Fruit fly (Drosophila melanogaster) whole organism, embryonic: ENCODE data around the gene CG7120.

Experiments
- Abd-B ChIP-seq: fragments of 200-800 bp; sonication (Bioruptor generic); optimal IDR thresholded peaks from 2 replicates; lab custom pipeline; 2018; ENCODE audit warnings: missing biosample characterization, mild to moderate bottlenecking, missing genetic modification characterization, moderate library complexity
- B-H2 ChIP-seq: fragments of 200-800 bp; sonication (Bioruptor generic); optimal IDR thresholded peaks from 2 replicates; lab custom pipeline; 2018; ENCODE audit warnings: missing biosample characterization, mild to moderate bottlenecking, missing genetic modification characterization
- CG1024 ChIP-seq: fragments of 200-800 bp; sonication (Bioruptor generic); IDR thresholded peaks from 2 replicates; pipeline ENCODE4 v1.3.6; 2022; ENCODE audit warnings: missing biosample characterization, missing genetic modification characterization
- CG10321 ChIP-seq: fragments of 200-800 bp; sonication (Bioruptor generic); IDR thresholded peaks from 2 replicates; pipeline ENCODE4 v1.3.6; 2022; ENCODE audit warnings: missing biosample characterization, missing genetic modification characterization
- CG10565 ChIP-seq: fragments of 200-800 bp; sonication (Bioruptor generic); optimal IDR thresholded peaks from 3 replicates; lab custom pipeline; 2016; ENCODE audit warnings: missing biosample characterization, mild to moderate bottlenecking, missing genetic modification characterization
- CG11456 ChIP-seq: fragments of 200-800 bp; sonication (Bioruptor generic); IDR thresholded peaks from 3 replicates; pipeline ENCODE4 v1.3.6; 2022; ENCODE audit warnings: missing biosample characterization, missing genetic modification characterization
- CG12219 ChIP-seq: fragments of 200-800 bp; sonication (Bioruptor generic); optimal IDR thresholded peaks from 3 replicates; lab custom pipeline; 2018; ENCODE audit warnings: missing biosample characterization, mild to moderate bottlenecking, missing genetic modification characterization
- CG1529 ChIP-seq: fragments of 200-800 bp; sonication (Bioruptor generic); optimal IDR thresholded peaks from 3 replicates; lab custom pipeline; 2018; ENCODE audit warnings: missing biosample characterization, missing genetic modification characterization
- CG15514 ChIP-seq: fragments of 200-800 bp; sonication (Bioruptor generic); optimal IDR thresholded peaks from 3 replicates; lab custom pipeline; 2017; ENCODE audit warnings: missing biosample characterization, missing genetic modification characterization, mild to moderate bottlenecking, moderate library complexity, missing genetic modification reagents
- CG17328 ChIP-seq: fragments of 200-800 bp; sonication (Bioruptor generic); IDR thresholded peaks from 2 replicates; pipeline ENCODE4 v1.3.6; 2022; ENCODE audit warnings: missing biosample characterization, missing genetic modification characterization
- CG17361 ChIP-seq: fragments of 200-800 bp; sonication (Bioruptor generic); IDR thresholded peaks from 3 replicates; pipeline ENCODE4 v1.3.6; 2022; ENCODE audit warnings: missing biosample characterization, missing genetic modification characterization
- CG18011 ChIP-seq: fragments of 200-800 bp; sonication (Bioruptor generic); optimal IDR thresholded peaks from 2 replicates; lab custom pipeline; 2017; ENCODE audit warnings: missing biosample characterization, missing genetic modification characterization, mild to moderate bottlenecking, moderate library complexity, missing genotype
- CG5180 ChIP-seq: fragments of 200-800 bp; sonication (Bioruptor generic); optimal IDR thresholded peaks from 3 replicates; lab custom pipeline; 2017; ENCODE audit warnings: missing biosample characterization, missing genetic modification characterization, mild to moderate bottlenecking, moderate library complexity, missing genetic modification reagents
- CG6254 ChIP-seq: fragments of 200-800 bp; sonication (Bioruptor generic); optimal IDR thresholded peaks from 3 replicates; lab custom pipeline; 2017; ENCODE audit warnings: mild to moderate bottlenecking, missing biosample characterization, missing genetic modification reagents, missing genetic modification characterization
- CG6683 ChIP-seq: fragments of 200-800 bp; sonication (Bioruptor generic); optimal IDR thresholded peaks from 2 replicates; lab custom pipeline; 2017; ENCODE audit warnings: missing biosample characterization, mild to moderate bottlenecking, missing genetic modification characterization, missing genetic modification reagents
- CG9609 ChIP-seq: fragments of 200-800 bp; sonication (Bioruptor generic); optimal IDR thresholded peaks from 3 replicates; lab custom pipeline; 2016; ENCODE audit warnings: missing biosample characterization, missing genetic modification characterization
- CG9876 ChIP-seq: fragments of 200-800 bp; sonication (Bioruptor generic); optimal IDR thresholded peaks from 2 replicates; lab custom pipeline; 2016; ENCODE audit warnings: missing biosample characterization, missing genetic modification characterization
- CTCF ChIP-seq: fragments of 200-800 bp; sonication (Bioruptor generic); optimal IDR thresholded peaks from 2 replicates; lab custom pipeline; 2017; ENCODE audit warnings: missing biosample characterization, mild to moderate bottlenecking, missing genetic modification characterization, moderate library complexity
- Dad ChIP-seq: fragments of 200-800 bp; sonication (Bioruptor generic); optimal IDR thresholded peaks from 3 replicates; lab custom pipeline; 2016; ENCODE audit warnings: missing biosample characterization, missing genetic modification characterization
- Dfd ChIP-seq, 2 experiments: fragments of >200 bp; optimal IDR thresholded peaks; 2 replicates each; lab custom pipeline; 2017; ENCODE audit warnings: missing biosample characterization in 2 of 2, missing genetic modification characterization in 2 of 2
- E2f1 ChIP-seq: fragments of 200-800 bp; sonication (Bioruptor generic); IDR thresholded peaks from 2 replicates; pipeline ENCODE4 v1.3.6; 2022; ENCODE audit warnings: missing biosample characterization, missing genetic modification characterization
- Fer1 ChIP-seq: fragments of 200-800 bp; sonication (Bioruptor generic); optimal IDR thresholded peaks from 2 replicates; lab custom pipeline; 2017; ENCODE audit warnings: missing biosample characterization, mild to moderate bottlenecking, missing genetic modification characterization
- HHEX ChIP-seq: fragments of 200-800 bp; sonication (Bioruptor generic); optimal IDR thresholded peaks from 3 replicates; lab custom pipeline; 2017; ENCODE audit warnings: missing biosample characterization, mild to moderate bottlenecking, missing genetic modification characterization, missing genetic modification reagents
- HLH3B ChIP-seq: fragments of 200-800 bp; sonication (Bioruptor generic); IDR thresholded peaks from 2 replicates; pipeline ENCODE4 v1.3.6; 2022; ENCODE audit warnings: missing biosample characterization, missing genetic modification characterization
- Lim3 ChIP-seq: fragments of 200-800 bp; sonication (Bioruptor generic); IDR thresholded peaks from 2 replicates; pipeline ENCODE4 v1.3.6; 2022; ENCODE audit warnings: missing biosample characterization, missing genetic modification characterization
- Meics ChIP-seq: fragments of 200-800 bp; sonication (Bioruptor generic); optimal IDR thresholded peaks from 2 replicates; lab custom pipeline; 2017; ENCODE audit warnings: missing biosample characterization, mild to moderate bottlenecking, missing genetic modification characterization
- NFAT ChIP-seq: fragments of 200-800 bp; sonication (Bioruptor generic); IDR thresholded peaks from 2 replicates; pipeline ENCODE4 v1.3.6; 2022; ENCODE audit warnings: missing biosample characterization, missing genetic modification characterization
- Nf-YA ChIP-seq: fragments of 200-800 bp; sonication (Bioruptor generic); IDR thresholded peaks from 2 replicates; pipeline ENCODE4 v1.3.6; 2022; ENCODE audit warnings: missing biosample characterization, missing genetic modification characterization
- Spps ChIP-seq: fragments of 200-800 bp; sonication (Bioruptor generic); optimal IDR thresholded peaks from 2 replicates; lab custom pipeline; 2018; ENCODE audit warnings: missing biosample characterization, mild to moderate bottlenecking, missing genetic modification characterization
- Usf ChIP-seq: fragments of 200-800 bp; sonication (Bioruptor generic); optimal IDR thresholded peaks from 2 replicates; lab custom pipeline; 2017; ENCODE audit warnings: missing genotype, missing biosample characterization, missing genetic modification characterization
- Vsx1 ChIP-seq: fragments of 200-800 bp; sonication (Bioruptor generic); optimal IDR thresholded peaks from 2 replicates; lab custom pipeline; 2017; ENCODE audit warnings: missing biosample characterization, mild to moderate bottlenecking, missing genetic modification characterization, missing genetic modification reagents
- abd-A ChIP-seq: fragments of 200-800 bp; sonication (Bioruptor generic); optimal IDR thresholded peaks from 3 replicates; lab custom pipeline; 2019; ENCODE audit warnings: missing biosample characterization, mild to moderate bottlenecking, missing genetic modification characterization, moderate library complexity
- ato ChIP-seq: fragments of 200-800 bp; sonication (Bioruptor generic); IDR thresholded peaks from 2 replicates; pipeline ENCODE4 v1.3.6; 2022; ENCODE audit warnings: missing biosample characterization, missing genetic modification characterization; ENCODE audit not compliant: partially characterized antibody
- bab2 ChIP-seq: fragments of 200-800 bp; sonication (Bioruptor generic); optimal IDR thresholded peaks from 2 replicates; lab custom pipeline; 2016; ENCODE audit warnings: missing biosample characterization, missing genetic modification characterization
- bowl ChIP-seq: fragments of 200-800 bp; sonication (Bioruptor generic); IDR thresholded peaks from 2 replicates; pipeline ENCODE4 v1.3.6; 2022; ENCODE audit warnings: missing biosample characterization, missing genetic modification characterization
- br ChIP-seq: fragments of >200 bp; optimal IDR thresholded peaks from 2 replicates; lab custom pipeline; 2017
- chn ChIP-seq: fragments of 200-800 bp; sonication (Bioruptor generic); optimal IDR thresholded peaks from 2 replicates; lab custom pipeline; 2016; ENCODE audit warnings: missing biosample characterization, missing genetic modification characterization
- cwo ChIP-seq: fragments of 200-800 bp; sonication (Bioruptor generic); optimal IDR thresholded peaks from 3 replicates; lab custom pipeline; 2017; ENCODE audit warnings: missing biosample characterization, missing genetic modification characterization, mild to moderate bottlenecking, moderate library complexity, missing genetic modification reagents
- ftz-f1 ChIP-seq: fragments of 200-800 bp; sonication (Bioruptor generic); optimal IDR thresholded peaks from 2 replicates; lab custom pipeline; 2016; ENCODE audit warnings: missing biosample characterization, missing genetic modification characterization
- hbn ChIP-seq: fragments of 200-800 bp; sonication (Bioruptor generic); IDR thresholded peaks from 2 replicates; pipeline ENCODE4 v1.3.6; 2022; ENCODE audit warnings: missing biosample characterization, missing genetic modification characterization; ENCODE audit not compliant: partially characterized antibody
- jing ChIP-seq: fragments of 200-800 bp; sonication (Bioruptor generic); optimal IDR thresholded peaks from 2 replicates; lab custom pipeline; 2018; ENCODE audit warnings: missing biosample characterization, mild to moderate bottlenecking, missing genetic modification characterization
- ken ChIP-seq: fragments of 200-800 bp; sonication (Bioruptor generic); IDR thresholded peaks from 3 replicates; pipeline ENCODE4 v1.3.6; 2022; ENCODE audit warnings: missing biosample characterization, missing genetic modification characterization
- knrl ChIP-seq: fragments of 200-800 bp; sonication (Bioruptor generic); IDR thresholded peaks from 3 replicates; pipeline ENCODE4 v1.3.6; 2022; ENCODE audit warnings: missing biosample characterization, missing genetic modification characterization; ENCODE audit not compliant: partially characterized antibody
- pho ChIP-seq: fragments of 200-800 bp; sonication (Bioruptor generic); optimal IDR thresholded peaks from 2 replicates; lab custom pipeline; 2016; ENCODE audit warnings: missing biosample characterization, missing genetic modification characterization
- pum ChIP-seq: fragments of 200-800 bp; sonication (Bioruptor generic); optimal IDR thresholded peaks from 2 replicates; lab custom pipeline; 2016; ENCODE audit warnings: missing biosample characterization, missing genetic modification characterization
- sim ChIP-seq: fragments of 200-800 bp; sonication (Bioruptor generic); IDR thresholded peaks from 2 replicates; pipeline ENCODE4 v1.3.6; 2022; ENCODE audit warnings: missing biosample characterization, missing genetic modification characterization
- slou ChIP-seq: fragments of 200-800 bp; sonication (Bioruptor generic); optimal IDR thresholded peaks from 3 replicates; lab custom pipeline; 2016; ENCODE audit warnings: missing biosample characterization, missing genetic modification characterization
- sqz ChIP-seq: fragments of 200-800 bp; sonication (Bioruptor generic); optimal IDR thresholded peaks from 3 replicates; lab custom pipeline; 2018; ENCODE audit warnings: missing biosample characterization, mild to moderate bottlenecking, missing genetic modification characterization
- ssp ChIP-seq: fragments of 200-800 bp; sonication (Bioruptor generic); IDR thresholded peaks from 2 replicates; pipeline ENCODE4 v1.3.6; 2022; ENCODE audit warnings: missing biosample characterization, missing genetic modification characterization
- tgo ChIP-seq: fragments of 200-800 bp; sonication (Bioruptor generic); IDR thresholded peaks from 3 replicates; pipeline ENCODE4 v1.3.6; 2022; ENCODE audit warnings: missing biosample characterization, missing genetic modification characterization
- wor ChIP-seq: fragments of 200-800 bp; sonication (Bioruptor generic); IDR thresholded peaks from 2 replicates; pipeline ENCODE4 v1.3.6; 2022; ENCODE audit warnings: missing biosample characterization, missing genetic modification characterization

The CG7120 gene

dm6 chr3L:8446050-8446781 is 50.4 kb downstream of the CG7120 start (continued):
- no peak for TF ChIP-seq CG6254 (GFP tag; lab: Kevin White, UChicago)
- peak; percentile 43; the same call in 1 of the 2 replicates for TF ChIP-seq CG17328 (GFP tag; lab: Robert Waterston, UW)
- peak; percentile 43 for TF ChIP-seq CG12219 (GFP tag; lab: Kevin White, UChicago)
- TF ChIP-seq jing (GFP tag; lab: Kevin White, UChicago) = no peak
- no peak for TF ChIP-seq Usf
- TF ChIP-seq hbn (GFP tag; lab: Robert Waterston, UW) = no peak
- TF ChIP-seq CG5180 (GFP tag; lab: Kevin White, UChicago) = peak; percentile 12
- peak; percentile 23 for TF ChIP-seq bab2
- no peak; the same call in 1 of the 2 replicates for TF ChIP-seq bowl (GFP tag; lab: Robert Waterston, UW)
- TF ChIP-seq chn (GFP tag; lab: Kevin White, UChicago) = no peak
- no peak for TF ChIP-seq CG10321 (GFP tag; lab: Robert Waterston, UW)
- TF ChIP-seq CG10565 (GFP tag; lab: Kevin White, UChicago) = no peak
- TF ChIP-seq knrl (GFP tag; lab: Robert Waterston, UW) = no peak
- TF ChIP-seq tgo (GFP tag; lab: Robert Waterston, UW) = no peak; the same call in 2 of the 3 replicates
- TF ChIP-seq CG9876 = no peak
- TF ChIP-seq HHEX = peak; percentile 30
- peak; percentile 29 for TF ChIP-seq CG15514 (GFP tag; lab: Kevin White, UChicago)
- TF ChIP-seq Dfd (GFP tag; optimal IDR thresholded peaks at IDR 0.05; lab: Kevin White, UChicago) = no peak
- no peak for TF ChIP-seq CTCF
- TF ChIP-seq cwo (GFP tag; lab: Kevin White, UChicago) = peak; percentile 30
- TF ChIP-seq Abd-B (GFP tag; lab: Kevin White, UChicago) = no peak
- TF ChIP-seq CG18011 (GFP tag; lab: Kevin White, UChicago) = no peak
- no peak for TF ChIP-seq wor (GFP tag; lab: Robert Waterston, UW)
- TF ChIP-seq pum (GFP tag; lab: Kevin White, UChicago) = no peak
- TF ChIP-seq pho = peak; percentile 30
- peak; percentile 22 for TF ChIP-seq CG9609 (GFP tag; lab: Kevin White, UChicago)
- peak; percentile 46 for TF ChIP-seq B-H2 (GFP tag; lab: Kevin White, UChicago)
- peak; percentile 65 for TF ChIP-seq NFAT (GFP tag; lab: Robert Waterston, UW)
- TF ChIP-seq ato = no peak
- TF ChIP-seq Meics = peak; percentile 61
- no peak for TF ChIP-seq E2f1 (GFP tag; lab: Robert Waterston, UW)
- TF ChIP-seq ssp (GFP tag; lab: Robert Waterston, UW) = no peak
- no peak for TF ChIP-seq CG1024 (GFP tag; lab: Robert Waterston, UW)
- peak; percentile 66 for TF ChIP-seq Fer1 (GFP tag; lab: Kevin White, UChicago)
- TF ChIP-seq Vsx1 (GFP tag; lab: Kevin White, UChicago) = no peak
- TF ChIP-seq abd-A (tag; lab: Kevin White, UChicago) = no peak
- no peak for TF ChIP-seq CG1529 (GFP tag; lab: Kevin White, UChicago)
- no peak for TF ChIP-seq CG11456
- no peak for TF ChIP-seq ken (GFP tag; lab: Robert Waterston, UW)
- TF ChIP-seq br = no peak
- TF ChIP-seq CG17361 = peak; percentile 39; the same call in 1 of the 3 replicates
- no peak for TF ChIP-seq Nf-YA
- TF ChIP-seq sqz (GFP tag; lab: Kevin White, UChicago) = no peak
- peak; percentile 19; the same call in 1 of the 2 replicates for TF ChIP-seq HLH3B (GFP tag; lab: Robert Waterston, UW)
- peak; percentile 1 for TF ChIP-seq slou (GFP tag; lab: Kevin White, UChicago)
- no peak for TF ChIP-seq CG6683
- no peak for TF ChIP-seq sim (GFP tag; lab: Robert Waterston, UW)
- TF ChIP-seq ftz-f1 = no peak
- peak; percentile 2 for TF ChIP-seq Dad
- no peak for TF ChIP-seq Spps (tag; lab: Kevin White, UChicago)
- no peak for TF ChIP-seq Lim3 (GFP tag; lab: Robert Waterston, UW)
